Worm (Caenorhabditis elegans) whole organism, L4 larva: ENCODE results near the gene bca-1.

Experiments
- F44E2.7 ChIP-seq: fragments of 200-800 bp; sonication (Bioruptor generic); IDR thresholded peaks from 2 replicates; pipeline ENCODE4 v2.1.2; 2022; ENCODE audit warnings: missing genetic modification characterization, missing compliant biosample characterization
- F49E8.2 ChIP-seq: sonication (generic microtip); optimal IDR thresholded peaks from 2 replicates; lab custom pipeline; 2016; ENCODE audit warnings: missing compliant biosample characterization, mild to moderate bottlenecking, missing genetic modification characterization, borderline replicate concordance
- T20F7.1 ChIP-seq: fragments of 200-800 bp; sonication (Bioruptor generic); optimal IDR thresholded peaks from 2 replicates; lab custom pipeline; 2018; ENCODE audit warnings: mild to moderate bottlenecking, missing genetic modification characterization, missing compliant biosample characterization
- Y48G9A.11 ChIP-seq: fragments of 200-800 bp; sonication (Bioruptor generic); IDR thresholded peaks from 2 replicates; pipeline ENCODE4 v1.3.6; 2022; ENCODE audit warnings: missing genetic modification reagents, missing genetic modification characterization, missing compliant biosample characterization
- aha-1 ChIP-seq: fragments of 150-350 bp; peaks from one replicate; lab custom pipeline; 2014; ENCODE audit warnings: missing biosample characterization, missing genetic modification characterization
- ama-1 ChIP-seq: fragments of 150-350 bp; optimal IDR thresholded peaks from 2 replicates; lab custom pipeline; 2014; ENCODE audit warnings: inconsistent platforms, mixed read lengths
- arid-1 ChIP-seq: fragments of 200-800 bp; sonication (Bioruptor generic); conservative IDR thresholded peaks from 2 replicates; pipeline ENCODE4 v1.3.6; 2022; ENCODE audit warnings: missing genetic modification reagents, missing genetic modification characterization, missing compliant biosample characterization
- ceh-28 ChIP-seq: fragments of 150-350 bp; optimal IDR thresholded peaks from 2 replicates; lab custom pipeline; 2014; ENCODE audit warnings: missing biosample characterization, missing genetic modification reagents, missing genetic modification characterization
- daf-16 ChIP-seq, 3 experiments: sonication (generic microtip); optimal IDR thresholded peaks; 2 replicates each; lab custom pipeline; 2016 to 2017; ENCODE audit warnings: missing genetic modification characterization in 3 of 3, missing genetic modification reagents in 3 of 3, mild to moderate bottlenecking in 2 of 3, missing compliant biosample characterization in 2 of 3, missing biosample characterization in 1 of 3, moderate library complexity in 1 of 3
- dmd-6 ChIP-seq: fragments of 200-800 bp; sonication (Bioruptor generic); IDR thresholded peaks from 2 replicates; pipeline ENCODE4 v1.3.6; 2022; ENCODE audit warnings: missing genetic modification reagents, missing genetic modification characterization, missing compliant biosample characterization
- dmd-9 ChIP-seq: fragments of 200-800 bp; sonication (Bioruptor generic); IDR thresholded peaks from 2 replicates; pipeline ENCODE4 v1.3.6; 2022; ENCODE audit warnings: missing genetic modification reagents, missing genetic modification characterization, missing compliant biosample characterization
- duxl-1 ChIP-seq: sonication (generic microtip); optimal IDR thresholded peaks from 2 replicates; lab custom pipeline; 2016; ENCODE audit warnings: mild to moderate bottlenecking, missing genetic modification characterization, moderate library complexity, missing compliant biosample characterization; ENCODE audit not compliant: poor library complexity
- egl-27 ChIP-seq: sonication (generic microtip); optimal IDR thresholded peaks from 3 replicates; lab custom pipeline; 2017; ENCODE audit warnings: missing biosample characterization, missing genetic modification reagents, missing genetic modification characterization
- fos-1 ChIP-seq: fragments of 150-350 bp; optimal IDR thresholded peaks from 2 replicates; lab custom pipeline; 2014; ENCODE audit warnings: missing biosample characterization, missing genetic modification characterization
- gei-8 ChIP-seq: fragments of 200-800 bp; sonication (Bioruptor generic); optimal IDR thresholded peaks from 2 replicates; lab custom pipeline; 2018; ENCODE audit warnings: mild to moderate bottlenecking, missing genetic modification characterization, missing compliant biosample characterization
- hlh-30 ChIP-seq: sonication (generic microtip); optimal IDR thresholded peaks from 2 replicates; lab custom pipeline; 2017; ENCODE audit warnings: antibody characterized with exemption, mild to moderate bottlenecking, missing genetic modification characterization, missing compliant biosample characterization; ENCODE audit not compliant: insufficient read depth
- hmg-1.1 ChIP-seq: fragments of 200-800 bp; sonication (Bioruptor generic); IDR thresholded peaks from 2 replicates; pipeline ENCODE4 v1.3.6; 2022; ENCODE audit warnings: missing genetic modification reagents, missing genetic modification characterization, missing compliant biosample characterization
- lin-13 ChIP-seq: fragments of 150-350 bp; optimal IDR thresholded peaks from 2 replicates; lab custom pipeline; 2014; ENCODE audit warnings: missing biosample characterization, missing genetic modification reagents, missing genetic modification characterization
- lin-29 ChIP-seq: fragments of 200-800 bp; sonication (Bioruptor generic); IDR thresholded peaks from 2 replicates; pipeline ENCODE4 v1.3.6; 2022; ENCODE audit warnings: missing genetic modification reagents, missing genetic modification characterization, missing compliant biosample characterization
- lsy-2 ChIP-seq, 2 experiments: fragments of 150-350 bp in 1 of 2; sonication (generic microtip) in 1 of 2; optimal IDR thresholded peaks; 2 replicates each; lab custom pipeline; 2014 to 2017; ENCODE audit warnings: missing biosample characterization in 2 of 2, missing genetic modification characterization in 2 of 2
- madf-9 ChIP-seq: fragments of 200-800 bp; sonication (Bioruptor generic); conservative IDR thresholded peaks from 2 replicates; pipeline ENCODE4 v1.3.6; 2022; ENCODE audit warnings: missing genetic modification reagents, missing genetic modification characterization, missing compliant biosample characterization
- mdl-1 ChIP-seq, 2 experiments: fragments of 150-350 bp in 1 of 2; sonication (generic microtip) in 1 of 2; optimal IDR thresholded peaks; 2 replicates each; lab custom pipeline; 2014 to 2017; ENCODE audit warnings: missing biosample characterization in 2 of 2, missing genetic modification characterization in 2 of 2
- mep-1 ChIP-seq: fragments of 150-350 bp; sonication (generic microtip); optimal IDR thresholded peaks from 3 replicates; lab custom pipeline; 2014; ENCODE audit warnings: missing biosample characterization, missing genetic modification characterization
- mxl-3 ChIP-seq: fragments of 200-800 bp; sonication (Bioruptor generic); optimal IDR thresholded peaks from 2 replicates; lab custom pipeline; 2018; ENCODE audit warnings: mild to moderate bottlenecking, missing genetic modification characterization, missing compliant biosample characterization
- nhr-11 ChIP-seq: fragments of 150-350 bp; optimal IDR thresholded peaks from 2 replicates; lab custom pipeline; 2014; ENCODE audit warnings: missing biosample characterization, missing genetic modification characterization
- nhr-25 ChIP-seq: sonication (generic microtip); optimal IDR thresholded peaks from 2 replicates; lab custom pipeline; 2017; ENCODE audit warnings: missing genetic modification characterization, mild to moderate bottlenecking, missing compliant biosample characterization, antibody characterized with exemption, moderate library complexity, borderline replicate concordance; ENCODE audit not compliant: insufficient read depth
- nhr-28 ChIP-seq: fragments of 150-350 bp; optimal IDR thresholded peaks from 2 replicates; lab custom pipeline; 2014; ENCODE audit warnings: missing biosample characterization, missing genetic modification characterization
- nhr-6 ChIP-seq: fragments of 150-350 bp; optimal IDR thresholded peaks from 2 replicates; lab custom pipeline; 2014; ENCODE audit warnings: missing biosample characterization, missing genetic modification characterization
- nhr-77 ChIP-seq: fragments of 150-350 bp; optimal IDR thresholded peaks from 2 replicates; lab custom pipeline; 2014; ENCODE audit warnings: missing biosample characterization, missing genetic modification characterization
- sdz-12 ChIP-seq: fragments of 200-800 bp; sonication (Bioruptor generic); optimal IDR thresholded peaks from 2 replicates; lab custom pipeline; 2018; ENCODE audit warnings: mild to moderate bottlenecking, missing genetic modification characterization, missing compliant biosample characterization
- tra-1 ChIP-seq: fragments of 200-800 bp; sonication (Bioruptor generic); IDR thresholded peaks from 2 replicates; pipeline ENCODE4 v1.3.6; 2022; ENCODE audit warnings: missing genetic modification reagents, missing genetic modification characterization, missing compliant biosample characterization
- unc-130 ChIP-seq: sonication (generic microtip); optimal IDR thresholded peaks from 2 replicates; lab custom pipeline; 2016; ENCODE audit warnings: missing genetic modification reagents, missing genetic modification characterization, missing compliant biosample characterization
- unc-62 ChIP-seq, 3 experiments: fragments of 150-350 bp in 1 of 3; sonication (generic microtip); optimal IDR thresholded peaks in 2 of 3; peaks in 1 of 3; 1 replicate in 1 of 3; 2 replicates in 2 of 3; lab custom pipeline; 2014 to 2017; ENCODE audit warnings: missing biosample characterization in 3 of 3, missing genetic modification characterization in 3 of 3, missing genetic modification reagents in 3 of 3, missing genotype in 1 of 3
- zag-1 ChIP-seq: fragments of 150-350 bp; optimal IDR thresholded peaks from 2 replicates; lab custom pipeline; 2014; ENCODE audit warnings: missing biosample characterization, missing genetic modification characterization
- zip-11 ChIP-seq: fragments of 200-800 bp; sonication (Bioruptor generic); IDR thresholded peaks from 2 replicates; pipeline ENCODE4 v1.3.6; 2022; ENCODE audit warnings: missing genetic modification characterization, missing compliant biosample characterization

bca-1 gene

ce11 chrX:6253899-6254670 lies 49.5 kb upstream of the bca-1 start (continued):
- peak in 1 of 2 experiments; percentile 62 for TF ChIP-seq mdl-1 (tag; optimal IDR thresholded peaks at IDR 0.05; lab: Kevin White, UChicago)
- peak; percentile 73 for TF ChIP-seq mxl-3 (GFP tag; lab: Kevin White, UChicago)
- no peak for TF ChIP-seq sdz-12 (GFP tag; lab: Kevin White, UChicago)
- peak in 1 of 2 experiments; percentile 79 for TF ChIP-seq daf-16 (GFP tag; optimal IDR thresholded peaks at IDR 0.05; lab: Kevin White, UChicago)
- TF ChIP-seq daf-16 (tag; optimal IDR thresholded peaks at IDR 0.05; lab: Kevin White, UChicago), result peak; percentile 87
- no peak for TF ChIP-seq nhr-6 (tag; lab: Kevin White, UChicago)
- TF ChIP-seq nhr-11, result peak; percentile 48
- peak; percentile 61 for TF ChIP-seq gei-8 (GFP tag; lab: Kevin White, UChicago)
- TF ChIP-seq duxl-1 (tag; lab: Kevin White, UChicago), result peak; percentile 79
- no peak for TF ChIP-seq lin-29 (GFP tag; lab: Robert Waterston, UW)
- peak; percentile 1 to 46 for TF ChIP-seq lsy-2 (tag; optimal IDR thresholded peaks at IDR 0.05; lab: Kevin White, UChicago)
- no peak for TF ChIP-seq F44E2.7
- TF ChIP-seq nhr-28 (tag; lab: Kevin White, UChicago), result peak; percentile 85
- TF ChIP-seq zip-11 (GFP tag; lab: Robert Waterston, UW), result no peak
- TF ChIP-seq dmd-6 (GFP tag; lab: Robert Waterston, UW), result peak; percentile 62
- TF ChIP-seq zag-1 (tag; lab: Kevin White, UChicago), result no peak
- 0 out of 2 replicates have a peak, but pooled peaks have one; percentile 46 for TF ChIP-seq hmg-1.1
- TF ChIP-seq Y48G9A.11 (GFP tag; lab: Robert Waterston, UW), result 0 out of 2 replicates have a peak, but pooled peaks have one; percentile 28
- peak; percentile 78 for TF ChIP-seq hlh-30
- no peak for TF ChIP-seq egl-27 (tag; lab: Kevin White, UChicago)
- TF ChIP-seq nhr-25, result peak; percentile 54
- TF ChIP-seq unc-130 (GFP tag; lab: Kevin White, UChicago), result no peak

- no peak for TF ChIP-seq lin-13 (GFP tag; lab: Kevin White, UChicago)
- TF ChIP-seq aha-1, result peak; percentile 95
- 0 out of 2 replicates have a peak, but pooled peaks have one; percentile 33 for TF ChIP-seq tra-1
- peak; percentile 47 for TF ChIP-seq T20F7.1 (GFP tag; lab: Kevin White, UChicago)
- peak; percentile 10 for TF ChIP-seq fos-1 (tag; lab: Kevin White, UChicago)
- TF ChIP-seq ceh-28 (tag; lab: Kevin White, UChicago), result no peak
- peak; percentile 87 for TF ChIP-seq nhr-77 (tag; lab: Kevin White, UChicago)
- TF ChIP-seq mep-1 (tag; lab: Kevin White, UChicago), result peak; percentile 77
Measured at ce11 chrX:6253566-6253898, 49.0 kb upstream of the bca-1 start.

- TF ChIP-seq hmg-1.1 (no peak), ama-1 (lab: Kevin White, UChicago) (peak; percentile 57), nhr-6 (tag; lab: Kevin White, UChicago) (peak; percentile 8), madf-9 (GFP tag; lab: Robert Waterston, UW) (0 out of 2 replicates have a peak, but pooled peaks have one; percentile 18), arid-1 (GFP tag; lab: Robert Waterston, UW) (0 out of 2 replicates have a peak, but pooled peaks have one; percentile 18), unc-62 (GFP tag; optimal IDR thresholded peaks at IDR 0.05 in 1 of 2; lab: Kevin White, UChicago) (peak in 1 of 2 experiments; percentile 59), unc-62 (tag; optimal IDR thresholded peaks at IDR 0.05; lab: Kevin White, UChicago) (no peak), dmd-9 (no peak), lin-13 (GFP tag; lab: Kevin White, UChicago) (no peak), F49E8.2 (tag; lab: Kevin White, UChicago) (no peak), hlh-30 (peak; percentile 4)
Measured at ce11 chrX:6253160-6253559, 48.6 kb upstream of the bca-1 start.
